Worm (Caenorhabditis elegans): ENCODE measurements around the gene F26F2.11.

The F26F2.11 gene

DNA sequence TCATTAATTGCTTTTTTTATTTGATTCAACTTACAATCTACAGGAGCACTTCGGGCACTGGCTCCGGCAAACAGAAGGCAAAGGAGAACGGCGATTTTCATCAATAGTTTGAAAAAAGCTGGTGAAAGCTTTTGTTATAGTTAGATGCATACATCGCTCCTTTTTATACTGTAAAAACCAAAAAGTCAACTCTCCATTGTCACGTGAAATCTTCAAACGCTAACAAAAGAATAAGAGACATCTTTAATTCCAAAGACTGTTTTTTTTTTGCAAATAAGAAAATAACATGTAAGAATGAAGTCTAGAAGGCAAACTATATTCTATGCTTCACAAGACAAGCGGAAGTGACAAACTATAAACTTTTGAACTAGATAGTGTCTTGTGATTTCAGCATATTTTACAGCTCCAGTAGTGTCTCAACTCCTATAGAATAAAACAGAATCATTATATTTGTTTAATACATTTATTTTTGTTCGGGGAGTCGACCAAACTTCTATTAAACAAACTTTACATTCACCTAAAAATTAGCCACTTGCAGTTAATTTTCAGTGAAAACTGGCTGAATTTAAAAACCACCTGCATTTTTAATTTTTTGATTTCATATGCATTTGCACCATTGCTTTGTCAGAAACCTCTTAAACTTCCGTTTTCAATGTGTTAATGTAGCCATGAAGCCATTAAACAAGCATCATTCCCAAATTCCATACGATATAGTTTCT, 30.6 kb upstream of the F26F2.11 start, which contains the start of the genes F46B3.9 and srz-18:
Gene F46B3.9, minus strand, starts transcription at position 101 of the 719 bp plus-strand sequence.
Gene srz-18, plus strand, starts transcription at position 669 of the 719 bp plus-strand sequence.
- TF ChIP-seq sem-4 (tag; optimal IDR thresholded peaks at IDR 0.05) (no peak), blmp-1 (tag; optimal IDR thresholded peaks at IDR 0.05; ENCODE audit: insufficient read depth) (no peak), ztf-4 (tag; optimal IDR thresholded peaks at IDR 0.05) (no peak), egl-27 (tag; optimal IDR thresholded peaks at IDR 0.05) (no peak), unc-55 (GFP tag; optimal IDR thresholded peaks at IDR 0.05) (no peak), lin-11 (tag; optimal IDR thresholded peaks at IDR 0.05) (no peak), ztf-1 (GFP tag; conservative IDR thresholded peaks at IDR 0.05) (no peak), lin-13 (GFP tag; optimal IDR thresholded peaks at IDR 0.05) (no peak)

DNA sequence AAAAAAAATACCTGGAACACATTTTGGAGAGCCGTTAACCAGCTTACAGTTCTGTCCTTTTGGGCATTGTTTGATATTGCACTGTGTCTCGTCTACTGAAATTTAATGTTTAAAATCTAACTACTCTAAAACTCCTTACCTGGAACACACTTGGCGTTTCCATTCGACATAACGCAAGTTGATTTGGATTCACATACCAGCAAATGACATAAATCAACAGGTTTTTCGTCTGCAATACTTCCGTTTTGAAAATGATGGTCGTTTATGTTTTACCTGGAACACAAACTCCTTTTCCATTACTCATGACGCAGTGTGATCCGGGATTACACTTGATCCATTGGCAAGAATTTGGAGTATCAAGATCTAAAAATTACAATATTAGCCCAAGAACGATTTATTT, 29.7 kb upstream of the F26F2.11 start:
- no peak for TF ChIP-seq sem-4 (tag; optimal IDR thresholded peaks at IDR 0.05)
- no peak for TF ChIP-seq ZK546.5 (tag; optimal IDR thresholded peaks at IDR 0.05)
- no peak for TF ChIP-seq nhr-23 (tag; optimal IDR thresholded peaks at IDR 0.05)
- no peak for TF ChIP-seq mdl-1 (tag; optimal IDR thresholded peaks at IDR 0.05)
- TF ChIP-seq elt-1 (tag; optimal IDR thresholded peaks at IDR 0.05), result no peak
- no peak for TF ChIP-seq sma-9 (GFP tag; optimal IDR thresholded peaks at IDR 0.05)
- TF ChIP-seq sma-9 (tag; optimal IDR thresholded peaks at IDR 0.05), result no peak
- TF ChIP-seq nhr-129 (tag; optimal IDR thresholded peaks at IDR 0.05), result no peak
- no peak for TF ChIP-seq skn-1 (tag; optimal IDR thresholded peaks at IDR 0.05)
- no peak for TF ChIP-seq alr-1 (tag; optimal IDR thresholded peaks at IDR 0.05)
- no peak for TF ChIP-seq ztf-1 (GFP tag; conservative IDR thresholded peaks at IDR 0.05)
- no peak for TF ChIP-seq unc-55 (GFP tag; optimal IDR thresholded peaks at IDR 0.05)
- TF ChIP-seq unc-39 (tag; optimal IDR thresholded peaks at IDR 0.05), result no peak
- no peak for TF ChIP-seq elt-3 (tag; optimal IDR thresholded peaks at IDR 0.05)
- TF ChIP-seq nhr-77 (tag; optimal IDR thresholded peaks at IDR 0.05), result no peak

ce11 chrV:20623060-20623459, 27.5 kb upstream of the F26F2.11 start, which contains the start of gene F46B3.8:
F46B3.8 (minus strand) TSS chrV:20623160.
- TF ChIP-seq elt-3 (tag; optimal IDR thresholded peaks at IDR 0.05) (no peak), skn-1 (tag; optimal IDR thresholded peaks at IDR 0.05) (no peak), nhr-10 (tag; optimal IDR thresholded peaks at IDR 0.05) (no peak)

DNA sequence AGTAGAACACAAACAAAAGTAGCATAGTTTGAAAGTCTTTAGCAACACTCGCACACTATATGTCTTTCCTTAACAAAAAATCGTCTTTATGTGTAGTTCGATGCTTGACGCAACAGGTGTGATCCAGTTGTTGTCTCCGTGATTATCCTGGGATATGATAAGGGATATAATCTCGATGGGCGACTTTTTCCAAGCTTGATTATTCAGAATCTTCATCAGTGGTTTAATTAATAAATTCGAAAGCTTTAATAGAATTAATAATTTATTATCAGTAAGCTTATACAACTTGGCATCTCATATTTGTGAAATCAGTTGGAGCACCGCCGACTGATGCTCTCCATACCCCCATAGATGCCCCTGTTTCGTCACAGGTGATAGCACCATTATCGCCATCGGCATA, 23.1 kb upstream of the F26F2.11 start, which contains the start of gene F46B3.7:
Gene F46B3.7, minus strand, starts transcription at position 101 of the 400 bp plus-strand sequence.
- TF ChIP-seq snpc-4 (tag; optimal IDR thresholded peaks at IDR 0.05) (no peak), Y55F3AM.14 (GFP tag; optimal IDR thresholded peaks at IDR 0.05) (no peak), mdl-1 (tag; optimal IDR thresholded peaks at IDR 0.05) (no peak), nhr-11 (tag; optimal IDR thresholded peaks at IDR 0.05) (no peak), crh-2 (tag; optimal IDR thresholded peaks at IDR 0.05) (no peak), dmd-4 (tag; optimal IDR thresholded peaks at IDR 0.05) (no peak), gmeb-1 (tag; optimal IDR thresholded peaks at IDR 0.05) (no peak)

ce11 chrV:20609494-20609893, 13.9 kb upstream of the F26F2.11 start, which contains the start of gene grd-2:
grd-2 (plus strand) TSS chrV:20609794.
- TF ChIP-seq ztf-4 (tag; optimal IDR thresholded peaks at IDR 0.05), result no peak
- TF ChIP-seq lin-39 (tag; optimal IDR thresholded peaks at IDR 0.05), result no peak
- no peak for TF ChIP-seq nhr-12 (tag; optimal IDR thresholded peaks at IDR 0.05)
- TF ChIP-seq mab-5 (tag; optimal IDR thresholded peaks at IDR 0.05), result no peak
- TF ChIP-seq blmp-1 (tag; optimal IDR thresholded peaks at IDR 0.05; ENCODE audit: insufficient read depth), result no peak
- no peak for TF ChIP-seq Y55F3AM.14 (GFP tag; optimal IDR thresholded peaks at IDR 0.05)
- no peak for TF ChIP-seq ceh-16 (tag; optimal IDR thresholded peaks at IDR 0.05)

ce11 chrV:20608688-20609087, 13.1 kb upstream of the F26F2.11 start, which contains the start of gene ttr-12:
ttr-12 (minus strand) TSS chrV:20608788.
- no peak for TF ChIP-seq crh-2 (tag; optimal IDR thresholded peaks at IDR 0.05)
- TF ChIP-seq F13H6.1 (tag; optimal IDR thresholded peaks at IDR 0.05), result no peak
- no peak for TF ChIP-seq zag-1 (tag; optimal IDR thresholded peaks at IDR 0.05)
- no peak for TF ChIP-seq ceh-16 (tag; optimal IDR thresholded peaks at IDR 0.05)
- no peak for TF ChIP-seq R02D3.7 (tag; optimal IDR thresholded peaks at IDR 0.05)
- TF ChIP-seq lin-39 (tag; optimal IDR thresholded peaks at IDR 0.05), result no peak
- no peak for TF ChIP-seq ZK546.5 (tag; optimal IDR thresholded peaks at IDR 0.05)
- no peak for TF ChIP-seq nhr-237 (tag; optimal IDR thresholded peaks at IDR 0.05)
- no peak for TF ChIP-seq unc-62 (GFP tag; optimal IDR thresholded peaks at IDR 0.05)
- no peak for TF ChIP-seq lin-11 (tag; optimal IDR thresholded peaks at IDR 0.05)
- TF ChIP-seq ztf-11 (tag; optimal IDR thresholded peaks at IDR 0.05), result no peak

Measured in whole organism, L2 larva.